Fruit fly (Drosophila melanogaster) whole organism, prepupa: ENCODE results near the gene HHEX.
A peak's percentile ranks its signal among the peaks of the same experiment; 100 is the strongest.

Source experiments
- Blimp-1 ChIP-seq: fragments of 200-800 bp; sonication (Bioruptor generic); optimal IDR thresholded peaks from 3 replicates; lab custom pipeline; 2017; ENCODE audit warnings: missing biosample characterization, missing genetic modification characterization, mild to moderate bottlenecking, moderate library complexity, missing genetic modification reagents
- CG10631 ChIP-seq: fragments of 200-800 bp; sonication (Bioruptor generic); optimal IDR thresholded peaks from 2 replicates; lab custom pipeline; 2016; ENCODE audit warnings: missing biosample characterization, missing genetic modification characterization
- CG11294 ChIP-seq: fragments of 200-800 bp; sonication (Bioruptor generic); IDR thresholded peaks from 2 replicates; pipeline ENCODE4 v1.3.6; 2022; ENCODE audit warnings: missing biosample characterization, missing genetic modification characterization
- CG15336 ChIP-seq: fragments of 200-800 bp; sonication (Bioruptor generic); IDR thresholded peaks from 2 replicates; pipeline ENCODE4 v1.3.6; 2022; ENCODE audit warnings: missing biosample characterization, missing genetic modification characterization
- CG1621 ChIP-seq: fragments of 200-800 bp; sonication (Bioruptor generic); optimal IDR thresholded peaks from 3 replicates; lab custom pipeline; 2018; ENCODE audit warnings: missing biosample characterization, mild to moderate bottlenecking, missing genetic modification characterization
- CG3032 ChIP-seq: fragments of 200-800 bp; optimal IDR thresholded peaks from 2 replicates; lab custom pipeline; 2019; ENCODE audit warnings: missing biosample characterization, mild to moderate bottlenecking, missing genetic modification characterization, moderate library complexity
- CG31627 ChIP-seq: fragments of 200-800 bp; sonication (Bioruptor generic); optimal IDR thresholded peaks from 3 replicates; lab custom pipeline; 2016; ENCODE audit warnings: missing biosample characterization, missing genetic modification characterization
- CG32006 ChIP-seq: fragments of 200-800 bp; sonication (Bioruptor generic); optimal IDR thresholded peaks from 3 replicates; lab custom pipeline; 2017; ENCODE audit warnings: missing biosample characterization, mild to moderate bottlenecking, missing genetic modification characterization
- CG4318 ChIP-seq: fragments of 200-800 bp; sonication (Bioruptor generic); optimal IDR thresholded peaks from 3 replicates; lab custom pipeline; 2017; ENCODE audit warnings: missing biosample characterization, mild to moderate bottlenecking, missing genetic modification characterization
- CG6276 ChIP-seq: fragments of 200-800 bp; sonication (Bioruptor generic); optimal IDR thresholded peaks from 2 replicates; lab custom pipeline; 2017; ENCODE audit warnings: missing biosample characterization, mild to moderate bottlenecking, missing genetic modification characterization
- CG7368 ChIP-seq: fragments of 200-800 bp; sonication (Bioruptor generic); optimal IDR thresholded peaks from 3 replicates; lab custom pipeline; 2016; ENCODE audit warnings: missing biosample characterization, missing genetic modification characterization
- CG8632 ChIP-seq: fragments of 200-800 bp; sonication (Bioruptor generic); optimal IDR thresholded peaks from 3 replicates; lab custom pipeline; 2016; ENCODE audit warnings: missing biosample characterization, missing genetic modification characterization
- CG9139 ChIP-seq: fragments of 200-800 bp; sonication (Bioruptor generic); optimal IDR thresholded peaks from 3 replicates; lab custom pipeline; 2017; ENCODE audit warnings: missing biosample characterization, mild to moderate bottlenecking, missing genetic modification characterization
- Eip75B ChIP-seq: fragments of 200-800 bp; sonication (Bioruptor generic); optimal IDR thresholded peaks from 3 replicates; lab custom pipeline; 2016; ENCODE audit warnings: missing biosample characterization, missing genetic modification characterization
- Eip78C ChIP-seq: fragments of 200-800 bp; sonication (Bioruptor generic); peaks from one replicate; lab custom pipeline; 2016; ENCODE audit warnings: missing biosample characterization, missing genetic modification characterization
- Eip93F ChIP-seq: fragments of 200-800 bp; sonication (Bioruptor generic); optimal IDR thresholded peaks from 2 replicates; lab custom pipeline; 2016; ENCODE audit warnings: missing biosample characterization, mild to moderate bottlenecking, missing genetic modification characterization
- Ets96B ChIP-seq: fragments of 200-800 bp; optimal IDR thresholded peaks from 2 replicates; lab custom pipeline; 2019; ENCODE audit warnings: missing biosample characterization, mild to moderate bottlenecking, missing genetic modification characterization, moderate library complexity
- Gug ChIP-seq: fragments of 200-800 bp; sonication (Bioruptor generic); IDR thresholded peaks from 2 replicates; pipeline ENCODE4 v1.3.6; 2022; ENCODE audit warnings: missing biosample characterization, missing genetic modification characterization
- Lpt ChIP-seq: fragments of 200-800 bp; sonication (Bioruptor generic); optimal IDR thresholded peaks from 3 replicates; lab custom pipeline; 2016; ENCODE audit warnings: missing biosample characterization, missing genetic modification characterization
- Smox ChIP-seq: fragments of 200-800 bp; sonication (Bioruptor generic); optimal IDR thresholded peaks from 3 replicates; lab custom pipeline; 2016; ENCODE audit warnings: missing biosample characterization, missing genetic modification characterization
- Sox102F ChIP-seq: fragments of 200-800 bp; sonication (Bioruptor generic); optimal IDR thresholded peaks from 2 replicates; lab custom pipeline; 2016; ENCODE audit warnings: missing biosample characterization, mild to moderate bottlenecking, missing genetic modification characterization
- Sox14 ChIP-seq: fragments of 200-800 bp; sonication (Bioruptor generic); optimal IDR thresholded peaks from 3 replicates; lab custom pipeline; 2016; ENCODE audit warnings: missing biosample characterization, missing genetic modification characterization
- Sox15 ChIP-seq: fragments of 200-800 bp; sonication (Bioruptor generic); optimal IDR thresholded peaks from 3 replicates; lab custom pipeline; 2016; ENCODE audit warnings: missing biosample characterization, missing genetic modification characterization
- achi ChIP-seq: fragments of 200-800 bp; sonication (Bioruptor generic); optimal IDR thresholded peaks from 3 replicates; lab custom pipeline; 2016; ENCODE audit warnings: missing biosample characterization, missing genetic modification characterization
- dsx ChIP-seq: fragments of 200-800 bp; optimal IDR thresholded peaks from 3 replicates; lab custom pipeline; 2019; ENCODE audit warnings: missing biosample characterization, mild to moderate bottlenecking, missing genetic modification characterization, moderate library complexity; ENCODE audit not compliant: poor library complexity, severe bottlenecking
- eg ChIP-seq: fragments of 200-800 bp; sonication (Bioruptor generic); IDR thresholded peaks from 3 replicates; pipeline ENCODE4 v1.3.6; 2022; ENCODE audit warnings: missing biosample characterization, missing genetic modification characterization
- esn ChIP-seq: fragments of 200-800 bp; sonication (Bioruptor generic); optimal IDR thresholded peaks from 2 replicates; lab custom pipeline; 2016; ENCODE audit warnings: missing biosample characterization, mild to moderate bottlenecking, missing genetic modification characterization, moderate library complexity
- fd59A ChIP-seq: fragments of 200-800 bp; sonication (Bioruptor generic); optimal IDR thresholded peaks from 2 replicates; lab custom pipeline; 2017; ENCODE audit warnings: missing biosample characterization, mild to moderate bottlenecking, missing genetic modification characterization, missing genetic modification reagents
- fkh ChIP-seq: fragments of 200-800 bp; sonication (Bioruptor generic); optimal IDR thresholded peaks from 3 replicates; lab custom pipeline; 2017; ENCODE audit warnings: missing biosample characterization, mild to moderate bottlenecking, missing genetic modification characterization, moderate library complexity
- lz ChIP-seq: fragments of 200-800 bp; sonication (Bioruptor generic); optimal IDR thresholded peaks from 3 replicates; lab custom pipeline; 2016; ENCODE audit warnings: missing biosample characterization, missing genetic modification characterization
- net ChIP-seq: fragments of 200-800 bp; sonication (Bioruptor generic); optimal IDR thresholded peaks from 3 replicates; lab custom pipeline; 2016; ENCODE audit warnings: missing biosample characterization, missing genetic modification characterization
- svp ChIP-seq: fragments of 200-800 bp; sonication (Bioruptor generic); peaks from one replicate; lab custom pipeline; 2016; ENCODE audit warnings: missing biosample characterization, missing genetic modification characterization
- topi ChIP-seq: fragments of 200-800 bp; sonication (Bioruptor generic); optimal IDR thresholded peaks from 3 replicates; lab custom pipeline; 2016; ENCODE audit warnings: missing biosample characterization, missing genetic modification characterization
- vri ChIP-seq: fragments of 200-800 bp; sonication (Bioruptor generic); optimal IDR thresholded peaks from 3 replicates; lab custom pipeline; 2016; ENCODE audit warnings: missing biosample characterization, mild to moderate bottlenecking, missing genetic modification characterization

Gene HHEX

DNA sequence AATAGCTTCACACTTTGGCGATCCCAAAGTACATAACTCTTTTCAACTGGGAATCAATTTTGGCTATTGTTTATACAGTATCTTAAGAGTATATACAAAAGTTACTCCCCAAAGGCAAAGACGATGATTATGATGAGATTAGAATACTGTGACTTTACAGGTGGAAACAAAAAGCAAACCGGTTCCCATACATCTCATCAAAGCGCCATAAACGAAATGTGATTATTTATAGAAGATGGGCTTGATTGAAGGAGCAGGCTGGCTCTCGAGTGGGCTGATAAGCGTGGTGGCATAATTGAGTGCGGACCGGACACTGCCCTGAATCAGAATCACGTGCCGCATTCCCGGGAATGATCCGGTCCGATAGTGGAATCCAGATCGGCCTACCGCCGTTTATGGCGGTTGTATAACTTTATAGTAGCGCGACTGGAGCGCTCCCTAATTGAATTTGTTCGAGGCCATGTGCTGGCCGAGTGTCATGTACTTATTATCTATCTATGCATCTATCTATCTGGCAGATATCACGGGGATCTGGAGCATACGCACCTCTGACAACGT is 8.7 kb downstream of the HHEX start:
- no peak for TF ChIP-seq Eip93F (GFP tag; lab: Kevin White, UChicago)
- no peak for TF ChIP-seq fkh (GFP tag; lab: Kevin White, UChicago)
- TF ChIP-seq svp (GFP tag; lab: Kevin White, UChicago), result no peak
- TF ChIP-seq dsx (GFP tag; lab: Kevin White, UChicago), result no peak
- no peak for TF ChIP-seq CG11294
- no peak for TF ChIP-seq CG1621 (tag; lab: Kevin White, UChicago)
- no peak for TF ChIP-seq Lpt (GFP tag; lab: Kevin White, UChicago)
- no peak for TF ChIP-seq achi (GFP tag; lab: Kevin White, UChicago)
- no peak for TF ChIP-seq esn (GFP tag; lab: Kevin White, UChicago)
- no peak for TF ChIP-seq Sox15 (GFP tag; lab: Kevin White, UChicago)
- no peak for TF ChIP-seq CG3032 (tag; lab: Kevin White, UChicago)
- TF ChIP-seq vri, result no peak
- no peak for TF ChIP-seq Ets96B (tag; lab: Kevin White, UChicago)
- TF ChIP-seq Eip75B (GFP tag; lab: Kevin White, UChicago), result no peak
- TF ChIP-seq CG32006, result no peak
- TF ChIP-seq Smox (GFP tag; lab: Kevin White, UChicago), result no peak
- TF ChIP-seq CG9139 (GFP tag; lab: Kevin White, UChicago), result no peak
- no peak for TF ChIP-seq CG8632 (GFP tag; lab: Kevin White, UChicago)
- no peak for TF ChIP-seq topi (GFP tag; lab: Kevin White, UChicago)
- no peak for TF ChIP-seq CG7368 (GFP tag; lab: Kevin White, UChicago)

DNA sequence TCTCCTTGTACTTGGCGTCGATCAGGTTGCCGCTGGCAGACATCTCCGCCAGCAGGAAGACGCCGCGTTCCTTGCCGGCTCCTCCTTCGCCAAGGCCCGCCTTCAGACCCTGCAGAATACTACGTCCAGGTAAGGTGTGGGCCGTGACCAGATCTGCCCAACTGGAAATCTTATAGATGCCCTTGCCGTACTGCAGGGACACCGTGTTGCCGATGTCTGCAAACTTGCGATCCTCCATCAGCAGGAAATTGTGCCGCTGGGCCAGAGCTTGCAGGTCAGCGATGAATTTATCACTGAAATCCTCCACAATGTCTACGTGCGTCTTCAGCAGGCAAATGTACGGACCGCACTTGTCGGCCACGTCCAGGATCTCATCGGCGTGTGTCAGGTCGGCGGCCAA is 9.4 kb downstream of the HHEX start:
- TF ChIP-seq Smox (GFP tag; lab: Kevin White, UChicago) (no peak), Eip75B (GFP tag; lab: Kevin White, UChicago) (no peak), CG31627 (no peak), Gug (GFP tag; lab: Robert Waterston, UW) (no peak), lz (no peak), CG32006 (no peak), Ets96B (tag; lab: Kevin White, UChicago) (no peak)

DNA sequence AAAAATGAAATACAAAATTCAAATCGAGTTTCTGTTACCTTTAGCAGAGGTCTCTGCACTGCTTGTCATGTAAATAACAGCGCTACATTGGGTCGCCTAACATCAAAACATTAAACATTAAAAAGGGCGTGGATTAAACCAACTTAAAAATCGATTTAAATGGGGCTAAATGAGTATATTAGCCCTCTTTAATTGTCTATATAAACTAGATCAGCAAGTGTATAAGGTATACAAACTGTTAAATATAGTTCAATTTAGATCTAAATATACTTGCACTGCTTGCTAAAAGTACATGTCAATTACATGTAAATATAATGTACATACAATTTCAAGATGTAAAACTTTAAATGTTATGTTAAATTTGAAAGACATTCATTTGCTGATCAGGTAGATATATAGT is 11.0 kb downstream of the HHEX start:
- no peak for TF ChIP-seq CG4318 (GFP tag; lab: Kevin White, UChicago)
- no peak for TF ChIP-seq CG8632 (GFP tag; lab: Kevin White, UChicago)
- TF ChIP-seq CG6276 (GFP tag; lab: Kevin White, UChicago), result no peak
- no peak for TF ChIP-seq esn (GFP tag; lab: Kevin White, UChicago)
- no peak for TF ChIP-seq CG10631
- no peak for TF ChIP-seq Lpt (GFP tag; lab: Kevin White, UChicago)
- no peak for TF ChIP-seq CG3032 (tag; lab: Kevin White, UChicago)
- TF ChIP-seq Blimp-1 (GFP tag; lab: Kevin White, UChicago), result no peak
- TF ChIP-seq Sox102F (GFP tag; lab: Kevin White, UChicago), result no peak
- no peak for TF ChIP-seq Ets96B (tag; lab: Kevin White, UChicago)
- TF ChIP-seq achi (GFP tag; lab: Kevin White, UChicago), result no peak
- no peak for TF ChIP-seq Sox15 (GFP tag; lab: Kevin White, UChicago)
- no peak for TF ChIP-seq CG32006
- TF ChIP-seq, all 60 proteins: peak for 0

DNA sequence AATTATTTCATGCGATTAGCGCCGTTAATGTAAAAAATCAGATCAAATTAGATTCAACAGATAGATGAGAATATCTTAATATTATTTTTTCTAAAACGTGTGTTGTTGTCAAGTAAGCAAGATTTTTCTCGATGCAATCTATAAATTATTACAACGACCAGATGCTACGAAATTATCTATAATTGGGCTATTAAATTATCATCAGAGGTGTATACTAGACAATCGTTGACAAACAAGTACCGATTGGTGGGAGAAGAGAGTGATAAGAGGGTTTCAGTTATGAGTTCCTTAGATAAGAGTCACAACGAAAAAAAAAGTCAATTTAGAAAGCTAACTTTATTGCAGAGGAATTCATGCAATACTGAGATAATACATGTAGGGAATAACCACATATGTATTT is 13.2 kb downstream of the HHEX start:
- TF ChIP-seq fd59A, result no peak
- peak; percentile 65 for TF ChIP-seq vri

DNA sequence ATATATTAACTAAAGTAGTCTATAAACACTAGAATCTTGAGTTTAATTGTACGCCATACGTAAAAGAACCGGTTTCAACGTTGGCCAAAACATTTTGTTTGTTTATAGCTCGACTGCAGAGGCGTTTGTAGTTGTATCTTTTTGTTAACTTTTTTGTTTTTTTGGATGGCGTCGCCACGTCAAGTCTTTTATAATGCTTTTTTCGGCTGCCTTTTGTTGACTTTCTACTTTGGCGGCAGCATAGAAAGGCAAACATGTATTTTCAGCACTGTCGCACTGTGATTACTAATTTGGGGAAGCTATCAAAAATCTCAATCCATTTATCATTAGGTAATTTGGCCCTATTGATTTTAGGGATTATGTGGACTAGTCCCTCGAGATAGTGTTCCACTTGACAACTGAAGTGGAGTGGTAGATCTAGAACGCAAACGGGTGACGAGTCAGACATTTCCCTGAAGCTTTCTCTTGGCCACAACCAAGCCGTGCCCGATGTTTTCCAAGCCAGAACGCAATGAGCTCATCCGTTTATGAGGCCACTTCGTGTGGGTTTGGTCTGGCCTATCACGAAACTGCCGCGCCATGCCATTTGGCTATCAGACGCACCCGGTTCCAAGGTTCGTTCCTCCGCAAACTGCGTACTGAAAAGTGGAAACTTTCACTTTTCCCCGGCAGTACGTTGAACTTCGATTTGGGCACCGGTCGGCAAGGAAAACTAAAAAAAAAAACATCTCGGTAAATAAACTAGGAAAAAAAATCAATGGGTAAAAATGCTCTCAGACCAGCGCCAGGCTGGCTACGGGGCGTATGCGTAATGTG is 14.0 kb downstream of the HHEX start:
- TF ChIP-seq eg (GFP tag; lab: Robert Waterston, UW) (peak; percentile 16; the same call in 1 of the 3 replicates), Blimp-1 (GFP tag; lab: Kevin White, UChicago) (peak; percentile 12), vri (no peak), fkh (GFP tag; lab: Kevin White, UChicago) (peak; percentile 71), CG15336 (0 out of 2 replicates have a peak, but pooled peaks have one; percentile 32), Sox14 (no peak), CG7368 (GFP tag; lab: Kevin White, UChicago) (no peak), net (GFP tag; lab: Kevin White, UChicago) (no peak), Eip78C (GFP tag; lab: Kevin White, UChicago) (peak; percentile 46)
